Worm (Caenorhabditis elegans) whole organism, L1 larva: ENCODE results near the gene dat-1.

Experiments used
- C04F5.9 ChIP-seq: sonication (generic microtip); optimal IDR thresholded peaks from 2 replicates; lab custom pipeline; 2016; ENCODE audit warnings: missing genetic modification characterization, missing compliant biosample characterization
- C34B4.2 ChIP-seq: sonication (generic microtip); optimal IDR thresholded peaks from 2 replicates; lab custom pipeline; 2017; ENCODE audit warnings: mild to moderate bottlenecking, missing genetic modification characterization, missing compliant biosample characterization
- Y116A8C.19 ChIP-seq: sonication (generic microtip); optimal IDR thresholded peaks from 2 replicates; lab custom pipeline; 2016; ENCODE audit warnings: missing compliant biosample characterization, missing genetic modification characterization, borderline replicate concordance
- alr-1 ChIP-seq: fragments of 200-800 bp; sonication (Bioruptor generic); optimal IDR thresholded peaks from 2 replicates; lab custom pipeline; 2018; ENCODE audit warnings: borderline replicate concordance, mild to moderate bottlenecking, missing genetic modification characterization, missing compliant biosample characterization
- aly-2 ChIP-seq: fragments of 150-350 bp; optimal IDR thresholded peaks from 2 replicates; lab custom pipeline; 2014; ENCODE audit warnings: missing biosample characterization, missing genetic modification characterization
- blmp-1 ChIP-seq: fragments of 150-350 bp; optimal IDR thresholded peaks from 2 replicates; lab custom pipeline; 2014; ENCODE audit warnings: missing biosample characterization, missing genetic modification characterization
- ceh-8 ChIP-seq: fragments of 200-800 bp; sonication (Bioruptor generic); optimal IDR thresholded peaks from 2 replicates; lab custom pipeline; 2018; ENCODE audit warnings: mild to moderate bottlenecking, missing genetic modification characterization, moderate library complexity, missing compliant biosample characterization
- ceh-82 ChIP-seq, 3 experiments: fragments of 150-350 bp in 1 of 3; sonication (generic microtip) in 2 of 3; optimal IDR thresholded peaks; 2 replicates each; lab custom pipeline; 2014 to 2017; ENCODE audit warnings: missing biosample characterization in 3 of 3, missing genetic modification characterization in 3 of 3
- ceh-88 ChIP-seq: fragments of 200-800 bp; sonication (Bioruptor generic); IDR thresholded peaks from 2 replicates; pipeline ENCODE4 v1.3.6; 2022; ENCODE audit warnings: missing genetic modification characterization, missing compliant biosample characterization
- ceh-90 ChIP-seq: sonication (generic microtip); optimal IDR thresholded peaks from 2 replicates; lab custom pipeline; 2016; ENCODE audit warnings: missing genetic modification characterization, missing compliant biosample characterization
- ces-1 ChIP-seq: fragments of 150-350 bp; optimal IDR thresholded peaks from 2 replicates; lab custom pipeline; 2014; ENCODE audit warnings: missing biosample characterization, missing genetic modification reagents, missing genetic modification characterization
- efl-1 ChIP-seq, 4 experiments: fragments of 150-350 bp; optimal IDR thresholded peaks in 3 of 4; peaks in 1 of 4; 1 replicate in 1 of 4; 2 replicates in 3 of 4; lab custom pipeline; 2014; ENCODE audit warnings: missing biosample characterization in 2 of 4, missing genetic modification characterization in 2 of 4, missing genetic modification reagents in 2 of 4
- efl-3 ChIP-seq: fragments of 200-800 bp; sonication (Bioruptor generic); optimal IDR thresholded peaks from 2 replicates; lab custom pipeline; 2018; ENCODE audit warnings: mild to moderate bottlenecking, missing genetic modification characterization, missing compliant biosample characterization
- egl-13 ChIP-seq: sonication (generic microtip); optimal IDR thresholded peaks from 2 replicates; lab custom pipeline; 2016; ENCODE audit warnings: missing genotype, missing genetic modification reagents, missing genetic modification characterization, missing compliant biosample characterization
- egl-27 ChIP-seq, 2 experiments: fragments of 150-350 bp in 1 of 2; sonication (generic microtip); optimal IDR thresholded peaks; 3 replicates each; lab custom pipeline; 2017 to 2018; ENCODE audit warnings: missing biosample characterization in 2 of 2, missing genetic modification characterization in 2 of 2, missing genetic modification reagents in 2 of 2
- fkh-4 ChIP-seq: sonication (generic microtip); optimal IDR thresholded peaks from 2 replicates; lab custom pipeline; 2016; ENCODE audit warnings: missing compliant biosample characterization, missing genetic modification characterization, borderline replicate concordance
- fos-1 ChIP-seq: fragments of 150-350 bp; optimal IDR thresholded peaks from 2 replicates; lab custom pipeline; 2014; ENCODE audit warnings: missing biosample characterization, missing genetic modification characterization
- hlh-4 ChIP-seq: sonication (generic microtip); optimal IDR thresholded peaks from 2 replicates; lab custom pipeline; 2016; ENCODE audit warnings: mild to moderate bottlenecking, missing genetic modification characterization, missing compliant biosample characterization
- hpl-2 ChIP-seq: fragments of 150-350 bp; optimal IDR thresholded peaks from 2 replicates; lab custom pipeline; 2014; ENCODE audit warnings: missing biosample characterization, missing genetic modification reagents, missing genetic modification characterization
- irx-1 ChIP-seq: sonication (generic microtip); optimal IDR thresholded peaks from 2 replicates; lab custom pipeline; 2016; ENCODE audit warnings: missing genetic modification characterization, missing compliant biosample characterization
- lin-14 ChIP-seq: fragments of 200-800 bp; sonication (Bioruptor generic); optimal IDR thresholded peaks from 2 replicates; lab custom pipeline; 2018; ENCODE audit warnings: mild to moderate bottlenecking, missing genetic modification characterization, moderate library complexity, missing compliant biosample characterization
- lin-15B ChIP-seq: fragments of 150-350 bp; sonication (generic microtip); optimal IDR thresholded peaks from 3 replicates; lab custom pipeline; 2014; ENCODE audit warnings: missing biosample characterization, missing genetic modification characterization
- lir-3 ChIP-seq: sonication (generic microtip); optimal IDR thresholded peaks from 2 replicates; lab custom pipeline; 2016; ENCODE audit warnings: mild to moderate bottlenecking, missing genetic modification characterization, moderate library complexity, missing compliant biosample characterization; ENCODE audit not compliant: poor library complexity
- mab-9 ChIP-seq: fragments of 200-800 bp; sonication (Bioruptor generic); IDR thresholded peaks from 2 replicates; pipeline ENCODE4 v1.3.6; 2022; ENCODE audit warnings: missing genetic modification reagents, missing genetic modification characterization, missing compliant biosample characterization
- mdl-1 ChIP-seq, 2 experiments: fragments of 150-350 bp; optimal IDR thresholded peaks; 2 replicates each; lab custom pipeline; 2014 to 2017; ENCODE audit warnings: missing biosample characterization in 2 of 2, missing genetic modification characterization in 2 of 2, inconsistent platforms in 1 of 2
- nhr-19 ChIP-seq: fragments of 200-800 bp; sonication (Bioruptor generic); conservative IDR thresholded peaks from 2 replicates; pipeline ENCODE4 v1.3.6; 2022; ENCODE audit warnings: missing genetic modification characterization, missing compliant biosample characterization
- nhr-71 ChIP-seq: sonication (generic microtip); optimal IDR thresholded peaks from 2 replicates; lab custom pipeline; 2016; ENCODE audit warnings: mild to moderate bottlenecking, missing genetic modification characterization, moderate library complexity, missing compliant biosample characterization
- nhr-76 ChIP-seq: sonication (generic microtip); optimal IDR thresholded peaks from 2 replicates; lab custom pipeline; 2017; ENCODE audit warnings: missing biosample characterization, missing genetic modification characterization
- pag-3 ChIP-seq: sonication (generic microtip); optimal IDR thresholded peaks from 2 replicates; lab custom pipeline; 2017; ENCODE audit warnings: missing genetic modification characterization, mild to moderate bottlenecking, missing compliant biosample characterization, antibody characterized with exemption, borderline replicate concordance; ENCODE audit not compliant: insufficient read depth
- pqm-1 ChIP-seq: sonication (generic microtip); optimal IDR thresholded peaks from 3 replicates; lab custom pipeline; 2017; ENCODE audit warnings: missing biosample characterization, missing genetic modification characterization
- rnt-1 ChIP-seq: sonication (generic microtip); optimal IDR thresholded peaks from 2 replicates; lab custom pipeline; 2016; ENCODE audit warnings: mild to moderate bottlenecking, missing genetic modification characterization, moderate library complexity, missing compliant biosample characterization
- skn-1 ChIP-seq: fragments of 150-350 bp; optimal IDR thresholded peaks from 2 replicates; lab custom pipeline; 2014; ENCODE audit warnings: missing biosample characterization, missing genetic modification characterization
- sup-37 ChIP-seq: fragments of 200-800 bp; sonication (Bioruptor generic); optimal IDR thresholded peaks from 2 replicates; lab custom pipeline; 2018; ENCODE audit warnings: mild to moderate bottlenecking, missing genetic modification characterization, missing compliant biosample characterization
- tbx-2 ChIP-seq: sonication (generic microtip); optimal IDR thresholded peaks from 2 replicates; lab custom pipeline; 2016; ENCODE audit warnings: missing genetic modification characterization, missing compliant biosample characterization
- unc-30 ChIP-seq: sonication (generic microtip); optimal IDR thresholded peaks from 2 replicates; lab custom pipeline; 2017; ENCODE audit warnings: missing biosample characterization, missing genetic modification characterization
- unc-86 ChIP-seq: sonication (generic microtip); optimal IDR thresholded peaks from 2 replicates; lab custom pipeline; 2016; ENCODE audit warnings: missing genetic modification characterization, missing compliant biosample characterization
- zip-4 ChIP-seq: fragments of 200-800 bp; sonication (Bioruptor generic); optimal IDR thresholded peaks from 2 replicates; lab custom pipeline; 2018; ENCODE audit warnings: mild to moderate bottlenecking, missing genetic modification characterization, moderate library complexity, missing compliant biosample characterization
- ztf-11 ChIP-seq, 2 experiments: sonication (generic microtip); optimal IDR thresholded peaks; 2 replicates each; lab custom pipeline; 2016 to 2017; ENCODE audit warnings: missing genetic modification characterization in 2 of 2, missing biosample characterization in 1 of 2, missing compliant biosample characterization in 1 of 2
- ztf-4 ChIP-seq: fragments of 150-350 bp; optimal IDR thresholded peaks from 2 replicates; lab custom pipeline; 2014; ENCODE audit warnings: missing biosample characterization, missing genetic modification characterization

dat-1 gene

ce11 chrIII:9228190-9228589, 14.6 kb upstream of the dat-1 start (continued):
- TF ChIP-seq ceh-90 (tag; lab: Kevin White, UChicago), result no peak
- TF ChIP-seq C04F5.9 (tag; lab: Kevin White, UChicago), result no peak
- no peak for TF ChIP-seq hpl-2 (GFP tag; lab: Kevin White, UChicago)
- no peak for TF ChIP-seq ztf-11 (tag; optimal IDR thresholded peaks at IDR 0.05; lab: Kevin White, UChicago)
- TF ChIP-seq pag-3, result no peak
- peak; percentile 27 for TF ChIP-seq rnt-1 (tag; lab: Kevin White, UChicago)
- no peak for TF ChIP-seq Y116A8C.19
- no peak for TF ChIP-seq lir-3 (tag; lab: Kevin White, UChicago)
- TF ChIP-seq tbx-2 (tag; lab: Kevin White, UChicago), result peak; percentile 11
- TF ChIP-seq nhr-76, result no peak
- no peak for TF ChIP-seq ztf-4 (tag; lab: Kevin White, UChicago)
- no peak for TF ChIP-seq efl-3 (GFP tag; lab: Kevin White, UChicago)
- no peak for TF ChIP-seq alr-1 (tag; lab: Kevin White, UChicago)
- TF ChIP-seq ces-1 (GFP tag; lab: Kevin White, UChicago), result no peak
- TF ChIP-seq mdl-1 (tag; optimal IDR thresholded peaks at IDR 0.05; lab: Kevin White, UChicago), result no peak
- TF ChIP-seq egl-13 (tag; lab: Kevin White, UChicago), result no peak
- TF ChIP-seq C34B4.2 (tag; lab: Kevin White, UChicago), result no peak
- no peak for TF ChIP-seq unc-30
- no peak for TF ChIP-seq irx-1 (tag; lab: Kevin White, UChicago)
- TF ChIP-seq lin-15B (tag; lab: Kevin White, UChicago), result peak; percentile 58
- TF ChIP-seq fkh-4, result no peak
- no peak for TF ChIP-seq hlh-4 (tag; lab: Kevin White, UChicago)
- peak; percentile 26 for TF ChIP-seq unc-86 (tag; lab: Kevin White, UChicago)
- no peak for TF ChIP-seq ceh-88
- TF ChIP-seq ceh-82 (tag; optimal IDR thresholded peaks at IDR 0.05; lab: Kevin White, UChicago), result peak in 2 of 3 experiments; percentile 8 to 49
- no peak for TF ChIP-seq sup-37 (GFP tag; lab: Kevin White, UChicago)
- no peak for TF ChIP-seq aly-2
- TF ChIP-seq nhr-71 (tag; lab: Kevin White, UChicago), result peak; percentile 66
- TF ChIP-seq ceh-8 (GFP tag; lab: Kevin White, UChicago), result no peak
- peak; percentile 22; the same call in 1 of the 2 replicates for TF ChIP-seq nhr-19 (GFP tag; lab: Robert Waterston, UW)
- TF ChIP-seq pqm-1 (tag; lab: Kevin White, UChicago), result no peak
- no peak for TF ChIP-seq fos-1 (tag; lab: Kevin White, UChicago)
- no peak for TF ChIP-seq mab-9 (GFP tag; lab: Robert Waterston, UW)
- TF ChIP-seq zip-4 (GFP tag; lab: Kevin White, UChicago), result no peak
- peak; percentile 61 for TF ChIP-seq blmp-1 (tag; lab: Kevin White, UChicago)
- TF ChIP-seq egl-27 (tag; optimal IDR thresholded peaks at IDR 0.05; lab: Kevin White, UChicago), result no peak
- peak; percentile 61 for TF ChIP-seq lin-14 (GFP tag; lab: Kevin White, UChicago)

- TF ChIP-seq unc-30 (no peak), efl-3 (GFP tag; lab: Kevin White, UChicago) (no peak), ceh-82 (tag; optimal IDR thresholded peaks at IDR 0.05; lab: Kevin White, UChicago) (no peak), nhr-19 (GFP tag; lab: Robert Waterston, UW) (no peak), zip-4 (GFP tag; lab: Kevin White, UChicago) (no peak), efl-1 (optimal IDR thresholded peaks at IDR 0.05; lab: Kevin White, UChicago) (no peak), efl-1 (GFP tag; optimal IDR thresholded peaks at IDR 0.05 in 1 of 2; lab: Kevin White, UChicago) (peak in 1 of 2 experiments; percentile 20)
Measured at ce11 chrIII:9228722-9229121, 14.1 kb upstream of the dat-1 start, which contains the start of gene rnr-1. TSS of gene rnr-1 (minus strand) at chrIII:9228798.

ce11 chrIII:9231173-9231572, 11.6 kb upstream of the dat-1 start, which contains the start of gene T23G5.3:
TSS of gene T23G5.3 (minus strand) at chrIII:9231273.
- no peak for TF ChIP-seq skn-1 (tag; lab: Kevin White, UChicago)
- TF ChIP-seq efl-1 (optimal IDR thresholded peaks at IDR 0.05; lab: Kevin White, UChicago), result no peak
- peak in 1 of 2 experiments; percentile 73 for TF ChIP-seq efl-1 (GFP tag; optimal IDR thresholded peaks at IDR 0.05 in 1 of 2; lab: Kevin White, UChicago)
